Worm (Caenorhabditis elegans) whole organism, L2 larva: Measurements from ENCODE around the gene txt-1.

ENCODE experiments used
- C34F6.9 ChIP-seq: fragments of 150-350 bp; optimal IDR thresholded peaks from 2 replicates; lab custom pipeline; 2014; ENCODE audit warnings: missing biosample characterization, missing genetic modification characterization
- F13H6.1 ChIP-seq: sonication (generic microtip); optimal IDR thresholded peaks from 2 replicates; lab custom pipeline; 2016; ENCODE audit warnings: missing genetic modification characterization, missing compliant biosample characterization
- Y55F3AM.14 ChIP-seq: fragments of 200-800 bp; sonication (Bioruptor generic); optimal IDR thresholded peaks from 2 replicates; lab custom pipeline; 2018; ENCODE audit warnings: mild to moderate bottlenecking, missing genetic modification characterization, missing compliant biosample characterization
- alr-1 ChIP-seq: fragments of 150-350 bp; optimal IDR thresholded peaks from 2 replicates; lab custom pipeline; 2014; ENCODE audit warnings: missing biosample characterization, missing genetic modification characterization
- ama-1 ChIP-seq: fragments of 150-350 bp; optimal IDR thresholded peaks from 2 replicates; lab custom pipeline; 2018; ENCODE audit warnings: inconsistent platforms
- blmp-1 ChIP-seq: sonication (generic microtip); optimal IDR thresholded peaks from 2 replicates; lab custom pipeline; 2017; ENCODE audit warnings: missing genetic modification characterization, mild to moderate bottlenecking, missing compliant biosample characterization, antibody characterized with exemption, moderate library complexity; ENCODE audit not compliant: insufficient read depth
- ceh-16 ChIP-seq: fragments of 150-350 bp; optimal IDR thresholded peaks from 2 replicates; lab custom pipeline; 2014; ENCODE audit warnings: missing biosample characterization, missing genetic modification characterization
- crh-2 ChIP-seq: sonication (generic microtip); optimal IDR thresholded peaks from 2 replicates; lab custom pipeline; 2017; ENCODE audit warnings: missing biosample characterization, missing genetic modification characterization
- egl-27 ChIP-seq: sonication (generic microtip); optimal IDR thresholded peaks from 3 replicates; lab custom pipeline; 2017; ENCODE audit warnings: missing biosample characterization, missing genetic modification reagents, missing genetic modification characterization
- elt-1 ChIP-seq: fragments of 150-350 bp; optimal IDR thresholded peaks from 2 replicates; lab custom pipeline; 2014; ENCODE audit warnings: missing biosample characterization, missing genetic modification characterization
- elt-3 ChIP-seq: sonication (generic microtip); optimal IDR thresholded peaks from 2 replicates; lab custom pipeline; 2017; ENCODE audit warnings: missing biosample characterization, missing genetic modification characterization
- fos-1 ChIP-seq: fragments of 150-350 bp; optimal IDR thresholded peaks from 2 replicates; lab custom pipeline; 2014; ENCODE audit warnings: missing biosample characterization, missing genetic modification characterization
- gmeb-1 ChIP-seq: fragments of 150-350 bp; optimal IDR thresholded peaks from 2 replicates; lab custom pipeline; 2014; ENCODE audit warnings: missing biosample characterization, missing genetic modification characterization
- lin-13 ChIP-seq: fragments of 150-350 bp; optimal IDR thresholded peaks from 2 replicates; lab custom pipeline; 2014; ENCODE audit warnings: missing biosample characterization, missing genetic modification reagents, missing genetic modification characterization
- mab-5 ChIP-seq: fragments of 150-350 bp; optimal IDR thresholded peaks from 2 replicates; lab custom pipeline; 2014; ENCODE audit warnings: missing biosample characterization, missing genetic modification characterization
- mdl-1 ChIP-seq, 2 experiments: fragments of 150-350 bp in 1 of 2; sonication (generic microtip) in 1 of 2; optimal IDR thresholded peaks; 2 replicates each; lab custom pipeline; 2017; ENCODE audit warnings: missing biosample characterization in 2 of 2, missing genetic modification characterization in 2 of 2
- nhr-10 ChIP-seq: sonication (generic microtip); optimal IDR thresholded peaks from 2 replicates; lab custom pipeline; 2017; ENCODE audit warnings: missing biosample characterization, missing genetic modification characterization
- nhr-129 ChIP-seq: fragments of 150-350 bp; optimal IDR thresholded peaks from 2 replicates; lab custom pipeline; 2014; ENCODE audit warnings: missing biosample characterization, missing genetic modification characterization
- nhr-21 ChIP-seq: fragments of 150-350 bp; optimal IDR thresholded peaks from 2 replicates; lab custom pipeline; 2014; ENCODE audit warnings: missing biosample characterization, missing genetic modification characterization
- nhr-237 ChIP-seq: fragments of 150-350 bp; optimal IDR thresholded peaks from 2 replicates; lab custom pipeline; 2014; ENCODE audit warnings: missing biosample characterization, missing genetic modification characterization
- nhr-6 ChIP-seq: fragments of 150-350 bp; optimal IDR thresholded peaks from 2 replicates; lab custom pipeline; 2014; ENCODE audit warnings: missing biosample characterization, missing genetic modification characterization
- nhr-77 ChIP-seq: fragments of 150-350 bp; optimal IDR thresholded peaks from 2 replicates; lab custom pipeline; 2014; ENCODE audit warnings: missing biosample characterization, missing genetic modification characterization
- peb-1 ChIP-seq: fragments of 150-350 bp; optimal IDR thresholded peaks from 2 replicates; lab custom pipeline; 2014; ENCODE audit warnings: missing biosample characterization, missing genetic modification characterization
- skn-1 ChIP-seq: sonication (generic microtip); optimal IDR thresholded peaks from 2 replicates; lab custom pipeline; 2017; ENCODE audit warnings: missing biosample characterization, missing genetic modification characterization
- sma-3 ChIP-seq: sonication (generic microtip); optimal IDR thresholded peaks from 2 replicates; lab custom pipeline; 2016; ENCODE audit warnings: missing genetic modification reagents, missing genetic modification characterization, missing compliant biosample characterization
- sma-9 ChIP-seq, 2 experiments: fragments of 150-350 bp in 1 of 2; sonication (generic microtip) in 1 of 2; optimal IDR thresholded peaks; 2 replicates each; lab custom pipeline; 2014 to 2016; ENCODE audit warnings: missing genetic modification characterization in 2 of 2, mild to moderate bottlenecking in 1 of 2, missing biosample characterization in 1 of 2, missing compliant biosample characterization in 1 of 2, missing genetic modification reagents in 1 of 2, moderate library complexity in 1 of 2
- unc-55 ChIP-seq: fragments of 150-350 bp; sonication (generic microtip); optimal IDR thresholded peaks from 3 replicates; lab custom pipeline; 2014; ENCODE audit warnings: missing biosample characterization, missing genetic modification reagents, missing genetic modification characterization
- unc-62 ChIP-seq: fragments of 150-350 bp; optimal IDR thresholded peaks from 2 replicates; lab custom pipeline; 2014; ENCODE audit warnings: missing biosample characterization, missing genetic modification reagents, missing genetic modification characterization
- zag-1 ChIP-seq: fragments of 150-350 bp; optimal IDR thresholded peaks from 2 replicates; lab custom pipeline; 2014; ENCODE audit warnings: missing biosample characterization, missing genetic modification characterization
- ztf-1 ChIP-seq: fragments of 200-800 bp; sonication (Bioruptor generic); conservative IDR thresholded peaks from 2 replicates; pipeline ENCODE4 v1.3.6; 2022; ENCODE audit warnings: missing genetic modification characterization, missing compliant biosample characterization
- ztf-11 ChIP-seq: sonication (generic microtip); optimal IDR thresholded peaks from 2 replicates; lab custom pipeline; 2017; ENCODE audit warnings: missing biosample characterization, missing genetic modification characterization
- ztf-4 ChIP-seq: fragments of 150-350 bp; optimal IDR thresholded peaks from 2 replicates; lab custom pipeline; 2014; ENCODE audit warnings: missing biosample characterization, missing genetic modification characterization

Gene txt-1

ce11 chrII:66322-66721, 39.7 kb upstream of the txt-1 start (continued):
- TF ChIP-seq nhr-6 (no peak), Y55F3AM.14 (GFP tag; lab: Kevin White, UChicago) (peak; percentile 23), lin-13 (GFP tag; lab: Kevin White, UChicago) (no peak), nhr-21 (tag; lab: Kevin White, UChicago) (peak; percentile 67), sma-9 (GFP tag; optimal IDR thresholded peaks at IDR 0.05; lab: Kevin White, UChicago) (no peak), sma-9 (tag; optimal IDR thresholded peaks at IDR 0.05; lab: Kevin White, UChicago) (no peak), elt-1 (no peak)
- TF ChIP-seq, all 48 proteins: peak for 12

- TF ChIP-seq fos-1 (tag; lab: Kevin White, UChicago) (peak; percentile 91), nhr-10 (tag; lab: Kevin White, UChicago) (no peak)
Observed at ce11 chrII:67663-68062, 38.3 kb upstream of the txt-1 start.

ce11 chrII:68757-69156, 37.2 kb upstream of the txt-1 start:
- TF ChIP-seq alr-1, result no peak
- no peak for TF ChIP-seq zag-1
- TF ChIP-seq nhr-129, result no peak
- TF ChIP-seq nhr-10 (tag; lab: Kevin White, UChicago), result no peak
- no peak for TF ChIP-seq Y55F3AM.14 (GFP tag; lab: Kevin White, UChicago)
- no peak for TF ChIP-seq ztf-11 (tag; lab: Kevin White, UChicago)

ce11 chrII:69354-69753, 36.6 kb upstream of the txt-1 start, which contains the start of gene egl-26:
Gene egl-26, plus strand, starts transcription at chrII:69654.
- TF ChIP-seq ceh-16 (tag; lab: Kevin White, UChicago) (no peak), nhr-237 (no peak), skn-1 (tag; lab: Kevin White, UChicago) (no peak), mab-5 (tag; lab: Kevin White, UChicago) (no peak), crh-2 (tag; lab: Kevin White, UChicago) (no peak), C34F6.9 (tag; lab: Kevin White, UChicago) (no peak), elt-3 (no peak)

- TF ChIP-seq nhr-237 (no peak), F13H6.1 (tag; lab: Kevin White, UChicago) (peak; percentile 6)
- TF ChIP-seq, all 48 proteins: peak for 1
Observed at ce11 chrII:73329-73728, 32.7 kb upstream of the txt-1 start.

- TF ChIP-seq F13H6.1 (tag; lab: Kevin White, UChicago), result no peak
- TF ChIP-seq ceh-16 (tag; lab: Kevin White, UChicago), result no peak
- TF ChIP-seq unc-55 (GFP tag; lab: Kevin White, UChicago), result no peak
- TF ChIP-seq mdl-1 (tag; optimal IDR thresholded peaks at IDR 0.05; lab: Kevin White, UChicago), result no peak
- TF ChIP-seq sma-3 (GFP tag; lab: Kevin White, UChicago), result no peak
Observed at ce11 chrII:73892-74291, 32.1 kb upstream of the txt-1 start.

ce11 chrII:75831-76230, 30.2 kb upstream of the txt-1 start:
- TF ChIP-seq unc-62 (GFP tag; lab: Kevin White, UChicago) (no peak), ama-1 (no peak)

- TF ChIP-seq alr-1 (no peak), fos-1 (tag; lab: Kevin White, UChicago) (peak; percentile 66)
Observed at ce11 chrII:76662-77061, 29.3 kb upstream of the txt-1 start.

ce11 chrII:79166-79565, 26.8 kb upstream of the txt-1 start, which contains the start of gene C23H3.9:
Gene C23H3.9, minus strand, starts transcription at chrII:79266.
- TF ChIP-seq ztf-4 (tag; lab: Kevin White, UChicago), result no peak
- no peak for TF ChIP-seq alr-1
- TF ChIP-seq elt-3, result no peak
- TF ChIP-seq fos-1 (tag; lab: Kevin White, UChicago), result no peak
- TF ChIP-seq ztf-11 (tag; lab: Kevin White, UChicago), result no peak
- TF ChIP-seq nhr-10 (tag; lab: Kevin White, UChicago), result no peak
- TF ChIP-seq gmeb-1 (tag; lab: Kevin White, UChicago), result no peak
- TF ChIP-seq F13H6.1 (tag; lab: Kevin White, UChicago), result no peak
- no peak for TF ChIP-seq nhr-77 (tag; lab: Kevin White, UChicago)
- no peak for TF ChIP-seq ama-1
- TF ChIP-seq nhr-129, result no peak
- TF ChIP-seq C34F6.9 (tag; lab: Kevin White, UChicago), result no peak
- TF ChIP-seq egl-27 (tag; lab: Kevin White, UChicago), result no peak
- no peak for TF ChIP-seq ztf-1 (GFP tag; lab: Robert Waterston, UW)
- no peak for TF ChIP-seq peb-1 (tag; lab: Kevin White, UChicago)
- TF ChIP-seq blmp-1 (tag; lab: Kevin White, UChicago), result no peak
